Worm (Caenorhabditis elegans) whole organism, L3 larva: Measurements from ENCODE around the gene mrps-9.
A peak's percentile ranks its signal among the peaks of the same experiment; 100 is the strongest.

Source experiments
- R02D3.7 ChIP-seq: fragments of 150-350 bp; optimal IDR thresholded peaks from 2 replicates; lab custom pipeline; 2014; ENCODE audit warnings: missing biosample characterization, missing genetic modification characterization
- ZK546.5 ChIP-seq: sonication (generic microtip); optimal IDR thresholded peaks from 2 replicates; lab custom pipeline; 2017; ENCODE audit warnings: missing biosample characterization, missing genetic modification characterization
- ama-1 ChIP-seq: fragments of 150-350 bp; optimal IDR thresholded peaks from 2 replicates; lab custom pipeline; 2018
- ceh-16 ChIP-seq: sonication (generic microtip); optimal IDR thresholded peaks from 2 replicates; lab custom pipeline; 2017; ENCODE audit warnings: missing biosample characterization, missing genetic modification characterization
- ceh-28 ChIP-seq: fragments of 150-350 bp; optimal IDR thresholded peaks from 2 replicates; lab custom pipeline; 2014; ENCODE audit warnings: missing biosample characterization, missing genetic modification reagents, missing genetic modification characterization
- ceh-82 ChIP-seq: fragments of 150-350 bp; optimal IDR thresholded peaks from 2 replicates; lab custom pipeline; 2014; ENCODE audit warnings: missing biosample characterization, missing genetic modification characterization
- ceh-9 ChIP-seq: sonication (generic microtip); optimal IDR thresholded peaks from 2 replicates; lab custom pipeline; 2018; ENCODE audit warnings: missing biosample characterization, missing genetic modification characterization
- daf-12 ChIP-seq: fragments of 150-350 bp; optimal IDR thresholded peaks from 2 replicates; lab custom pipeline; 2014; ENCODE audit warnings: missing biosample characterization, missing genetic modification reagents, missing genetic modification characterization
- egl-5 ChIP-seq: fragments of 150-350 bp; optimal IDR thresholded peaks from 2 replicates; lab custom pipeline; 2017; ENCODE audit warnings: missing biosample characterization, missing genetic modification reagents, missing genetic modification characterization, inconsistent platforms
- elt-1 ChIP-seq: fragments of 150-350 bp; optimal IDR thresholded peaks from 2 replicates; lab custom pipeline; 2014; ENCODE audit warnings: missing biosample characterization, missing genetic modification characterization
- elt-2 ChIP-seq: sonication (generic microtip); optimal IDR thresholded peaks from 2 replicates; lab custom pipeline; 2016; ENCODE audit warnings: missing genetic modification reagents, mild to moderate bottlenecking, missing genetic modification characterization, missing compliant biosample characterization
- fkh-2 ChIP-seq: fragments of 150-350 bp; optimal IDR thresholded peaks from 2 replicates; lab custom pipeline; 2014; ENCODE audit warnings: missing biosample characterization, missing genetic modification reagents, missing genetic modification characterization
- fos-1 ChIP-seq: fragments of 150-350 bp; optimal IDR thresholded peaks from 2 replicates; lab custom pipeline; 2014; ENCODE audit warnings: missing biosample characterization, missing genetic modification characterization
- hmg-11 ChIP-seq: sonication (generic microtip); optimal IDR thresholded peaks from 2 replicates; lab custom pipeline; 2016; ENCODE audit warnings: missing genetic modification characterization, missing compliant biosample characterization
- jun-1 ChIP-seq: fragments of 150-350 bp; optimal IDR thresholded peaks from 2 replicates; lab custom pipeline; 2014; ENCODE audit warnings: missing biosample characterization, missing genetic modification reagents, missing genetic modification characterization
- lin-15B ChIP-seq: fragments of 150-350 bp; optimal IDR thresholded peaks from 2 replicates; lab custom pipeline; 2014; ENCODE audit warnings: missing biosample characterization, missing genetic modification characterization
- lin-39 ChIP-seq: fragments of 150-350 bp; optimal IDR thresholded peaks from 2 replicates; lab custom pipeline; 2018; ENCODE audit warnings: missing biosample characterization, missing genetic modification reagents, missing genetic modification characterization
- lsy-12 ChIP-seq: sonication (generic microtip); optimal IDR thresholded peaks from 2 replicates; lab custom pipeline; 2016; ENCODE audit warnings: mild to moderate bottlenecking, missing genetic modification characterization, missing compliant biosample characterization
- mml-1 ChIP-seq: fragments of 150-350 bp; sonication (generic microtip); optimal IDR thresholded peaks from 3 replicates; lab custom pipeline; 2014; ENCODE audit warnings: missing biosample characterization, missing genetic modification characterization
- nfya-1 ChIP-seq: sonication (generic microtip); optimal IDR thresholded peaks from 2 replicates; lab custom pipeline; 2017; ENCODE audit warnings: missing genetic modification characterization, mild to moderate bottlenecking, missing compliant biosample characterization, antibody characterized with exemption, moderate library complexity; ENCODE audit not compliant: insufficient read depth
- nhr-12 ChIP-seq: fragments of 150-350 bp; optimal IDR thresholded peaks from 2 replicates; lab custom pipeline; 2014; ENCODE audit warnings: missing biosample characterization, missing genetic modification characterization
- nhr-23 ChIP-seq: fragments of 150-350 bp; optimal IDR thresholded peaks from 2 replicates; lab custom pipeline; 2014; ENCODE audit warnings: missing biosample characterization, missing genetic modification reagents, missing genetic modification characterization
- nhr-237 ChIP-seq: fragments of 150-350 bp; optimal IDR thresholded peaks from 2 replicates; lab custom pipeline; 2014; ENCODE audit warnings: missing biosample characterization, missing genetic modification characterization
- nhr-25 ChIP-seq: sonication (generic microtip); optimal IDR thresholded peaks from 2 replicates; lab custom pipeline; 2017; ENCODE audit warnings: missing biosample characterization, missing genetic modification characterization
- nhr-28 ChIP-seq: fragments of 150-350 bp; optimal IDR thresholded peaks from 2 replicates; lab custom pipeline; 2014; ENCODE audit warnings: missing biosample characterization, missing genetic modification characterization
- nhr-43 ChIP-seq: sonication (generic microtip); optimal IDR thresholded peaks from 2 replicates; lab custom pipeline; 2016; ENCODE audit warnings: mild to moderate bottlenecking, missing genetic modification characterization, missing compliant biosample characterization; ENCODE audit not compliant: poor library complexity, severe bottlenecking
- nhr-76 ChIP-seq: fragments of 150-350 bp; sonication (generic microtip); optimal IDR thresholded peaks from 5 replicates; lab custom pipeline; 2014; ENCODE audit warnings: missing biosample characterization, missing genetic modification characterization
- pha-4 ChIP-seq: fragments of 150-350 bp; optimal IDR thresholded peaks from 2 replicates; lab custom pipeline; 2014; ENCODE audit warnings: missing biosample characterization, missing genetic modification reagents, missing genetic modification characterization
- pqm-1 ChIP-seq: fragments of 150-350 bp; optimal IDR thresholded peaks from 2 replicates; lab custom pipeline; 2017; ENCODE audit warnings: missing biosample characterization, missing genetic modification characterization, inconsistent platforms
- snpc-4 ChIP-seq: fragments of 150-350 bp; optimal IDR thresholded peaks from 2 replicates; lab custom pipeline; 2014; ENCODE audit warnings: missing biosample characterization, missing genetic modification characterization
- unc-39 ChIP-seq: sonication (generic microtip); optimal IDR thresholded peaks from 4 replicates; lab custom pipeline; 2017; ENCODE audit warnings: missing biosample characterization, missing genetic modification characterization
- unc-62 ChIP-seq: fragments of 150-350 bp; sonication (generic microtip); optimal IDR thresholded peaks from 4 replicates; lab custom pipeline; 2014; ENCODE audit warnings: missing biosample characterization, missing genetic modification reagents, missing genetic modification characterization
- zag-1 ChIP-seq: fragments of 150-350 bp; optimal IDR thresholded peaks from 2 replicates; lab custom pipeline; 2014; ENCODE audit warnings: missing biosample characterization, missing genetic modification characterization
- ztf-11 ChIP-seq: fragments of 150-350 bp; optimal IDR thresholded peaks from 2 replicates; lab custom pipeline; 2014; ENCODE audit warnings: missing biosample characterization, missing genetic modification characterization

The mrps-9 gene

DNA sequence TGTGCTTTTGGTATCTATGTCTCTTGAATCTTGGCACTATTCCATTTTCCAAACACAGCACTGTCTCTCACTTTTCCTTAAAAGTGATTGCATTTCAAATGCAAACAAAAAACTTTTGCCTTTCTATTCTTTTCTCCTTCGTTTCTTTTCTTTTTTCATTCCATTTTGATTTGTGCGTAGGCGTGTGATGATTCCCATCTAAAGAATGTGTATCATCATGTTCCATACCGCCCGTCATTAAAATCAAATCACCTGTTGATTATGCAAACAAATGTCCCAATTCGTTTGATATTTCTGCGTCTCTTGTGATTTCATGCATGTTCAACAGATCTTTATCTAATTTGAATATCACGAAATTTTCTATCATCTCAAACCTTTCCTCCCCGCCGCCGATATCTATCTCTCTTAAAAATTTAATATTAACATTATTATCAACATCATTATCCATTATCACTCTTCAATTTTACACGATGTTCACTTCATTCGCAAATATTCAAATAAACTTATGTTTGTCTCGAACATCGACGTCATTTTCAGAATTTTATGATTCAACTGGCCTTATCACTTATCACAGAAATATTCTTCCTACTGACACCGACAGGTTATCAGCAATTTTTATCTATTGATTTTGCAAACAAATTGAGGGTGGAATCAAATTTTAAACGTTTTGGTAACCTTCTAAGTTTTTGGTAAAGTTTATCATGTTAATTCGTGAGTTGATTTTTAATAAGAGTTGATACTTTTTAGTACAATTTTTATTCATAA, 25.6 kb downstream of the mrps-9 start:
- TF ChIP-seq nhr-12 (tag; lab: Kevin White, UChicago): no peak
- TF ChIP-seq R02D3.7 (tag; lab: Kevin White, UChicago): no peak
- TF ChIP-seq ceh-9: no peak
- no peak for TF ChIP-seq fos-1 (tag; lab: Kevin White, UChicago)
- no peak for TF ChIP-seq nfya-1 (tag; lab: Kevin White, UChicago)
- no peak for TF ChIP-seq unc-62 (GFP tag; lab: Kevin White, UChicago)
- no peak for TF ChIP-seq ceh-82
- TF ChIP-seq mml-1 (tag; lab: Kevin White, UChicago): no peak
- TF ChIP-seq nhr-76 (tag; lab: Kevin White, UChicago): no peak
- TF ChIP-seq nhr-25 (tag; lab: Kevin White, UChicago): no peak
- TF ChIP-seq lsy-12: no peak
- no peak for TF ChIP-seq lin-39
- TF ChIP-seq pha-4 (tag; lab: Kevin White, UChicago): peak; percentile 46
- TF ChIP-seq egl-5 (tag; lab: Kevin White, UChicago): peak; percentile 61
- TF ChIP-seq ceh-28 (tag; lab: Kevin White, UChicago): peak; percentile 24
- TF ChIP-seq ama-1 (lab: Kevin White, UChicago): no peak
- TF ChIP-seq elt-2 (tag; lab: Kevin White, UChicago): peak; percentile 96
- peak; percentile 90 for TF ChIP-seq pqm-1 (tag; lab: Kevin White, UChicago)

DNA sequence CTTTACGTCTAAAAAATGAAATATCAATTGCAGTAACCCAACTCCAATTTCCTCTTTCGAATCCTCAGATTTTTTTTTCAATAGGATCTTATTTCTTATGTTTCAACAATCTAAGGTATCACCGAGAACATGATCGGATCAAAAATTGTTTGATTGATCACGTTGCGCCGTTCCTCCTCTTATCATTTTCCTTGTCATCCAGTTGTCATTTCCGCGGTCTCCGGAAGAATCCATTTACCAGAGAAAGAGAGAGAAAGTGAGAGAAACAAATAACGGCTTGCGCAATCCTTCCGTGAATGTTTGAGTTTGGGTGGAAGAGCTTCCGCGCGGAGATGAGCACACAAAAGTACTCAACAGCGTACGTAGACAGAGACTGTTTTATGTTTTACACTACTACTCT, 27.4 kb downstream of the mrps-9 start:
- TF ChIP-seq fos-1 (tag; lab: Kevin White, UChicago) (no peak), elt-2 (tag; lab: Kevin White, UChicago) (peak; percentile 13)

- TF ChIP-seq zag-1: no peak
- TF ChIP-seq jun-1: no peak
- TF ChIP-seq lin-39: peak; percentile 20
- TF ChIP-seq elt-2 (tag; lab: Kevin White, UChicago): peak; percentile 58
- TF ChIP-seq nhr-28: no peak
- no peak for TF ChIP-seq nhr-237 (tag; lab: Kevin White, UChicago)
These were observed 32.5 kb downstream of the mrps-9 start for ce11 chrIII:8298216-8298920.

DNA sequence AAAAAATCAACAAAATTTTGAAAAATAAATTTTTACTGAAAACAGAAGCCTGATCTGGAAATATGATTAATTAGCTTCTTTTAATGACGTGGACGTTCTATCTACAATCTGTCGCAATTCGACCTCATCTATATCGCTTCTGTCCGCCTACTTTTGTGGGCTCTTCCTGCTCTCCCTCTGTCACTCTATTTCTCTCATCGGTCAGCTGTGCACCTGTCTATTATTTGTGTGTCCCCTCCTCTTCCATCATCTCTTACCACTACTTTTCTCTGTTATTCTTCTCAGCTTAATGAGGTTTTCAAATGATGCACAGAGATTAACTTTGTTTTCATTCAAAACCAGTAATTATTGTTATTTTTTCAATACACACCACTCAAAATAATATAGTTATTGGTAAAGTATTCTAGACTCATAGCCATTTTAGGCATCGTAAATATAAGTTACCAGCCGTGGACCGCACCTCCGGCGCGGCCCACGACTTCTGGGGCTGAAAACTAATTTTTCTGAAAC, 33.3 kb downstream of the mrps-9 start:
- TF ChIP-seq fkh-2 (no peak), mml-1 (tag; lab: Kevin White, UChicago) (no peak), nhr-25 (tag; lab: Kevin White, UChicago) (no peak), hmg-11 (tag; lab: Kevin White, UChicago) (no peak), unc-39 (tag; lab: Kevin White, UChicago) (no peak), ceh-28 (tag; lab: Kevin White, UChicago) (no peak), nhr-23 (tag; lab: Kevin White, UChicago) (no peak)

DNA sequence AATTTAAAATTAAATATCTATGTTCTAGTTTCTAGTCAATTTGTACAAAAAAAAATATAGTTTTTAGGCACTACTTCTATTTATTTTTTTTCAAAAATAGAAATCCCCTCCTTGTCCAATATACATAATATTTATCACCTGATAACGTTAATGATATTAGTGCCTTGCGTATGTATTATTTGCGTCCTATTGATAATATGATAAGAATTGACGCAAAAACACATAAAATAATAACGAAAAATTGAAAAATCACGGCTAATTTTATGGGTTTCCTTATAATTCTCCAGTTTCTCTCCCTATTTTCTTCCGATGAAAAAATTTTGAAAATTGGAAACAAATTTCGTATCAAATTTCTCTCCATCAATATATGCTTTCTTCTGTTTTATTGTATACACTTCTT, 33.9 kb downstream of the mrps-9 start:
- TF ChIP-seq elt-2 (tag; lab: Kevin White, UChicago): peak; percentile 76
- no peak for TF ChIP-seq fkh-2
- TF ChIP-seq unc-39 (tag; lab: Kevin White, UChicago): no peak
- no peak for TF ChIP-seq ceh-16 (tag; lab: Kevin White, UChicago)
- TF ChIP-seq pha-4 (tag; lab: Kevin White, UChicago): peak; percentile 43
- no peak for TF ChIP-seq snpc-4
- no peak for TF ChIP-seq lin-15B (tag; lab: Kevin White, UChicago)
- no peak for TF ChIP-seq elt-1 (tag; lab: Kevin White, UChicago)
- no peak for TF ChIP-seq daf-12
- TF ChIP-seq pqm-1 (tag; lab: Kevin White, UChicago): peak; percentile 14
- no peak for TF ChIP-seq nhr-43
- TF ChIP-seq nhr-25 (tag; lab: Kevin White, UChicago): no peak
- TF ChIP-seq lin-39: no peak
- no peak for TF ChIP-seq fos-1 (tag; lab: Kevin White, UChicago)
- TF ChIP-seq egl-5 (tag; lab: Kevin White, UChicago): no peak
- TF ChIP-seq R02D3.7 (tag; lab: Kevin White, UChicago): no peak
- TF ChIP-seq nhr-12 (tag; lab: Kevin White, UChicago): no peak
- TF ChIP-seq ceh-82: no peak
- no peak for TF ChIP-seq jun-1
- TF ChIP-seq ZK546.5 (tag; lab: Kevin White, UChicago): no peak
- no peak for TF ChIP-seq ztf-11
